Worm (Caenorhabditis elegans) whole organism, young adult: ENCODE measurements around the gene C24H11.1.

Experiments
- B0019.2 ChIP-seq: fragments of 200-800 bp; sonication (Bioruptor generic); conservative IDR thresholded peaks from 2 replicates; pipeline ENCODE4 v1.3.6; 2022; ENCODE audit warnings: missing genetic modification reagents, missing genetic modification characterization, missing compliant biosample characterization
- B0035.1 ChIP-seq: sonication (generic microtip); optimal IDR thresholded peaks from 2 replicates; lab custom pipeline; 2016; ENCODE audit warnings: missing genetic modification characterization, mild to moderate bottlenecking, missing compliant biosample characterization, missing genotype, missing genetic modification reagents
- C17E4.6 ChIP-seq: fragments of 200-800 bp; sonication (Bioruptor generic); IDR thresholded peaks from 2 replicates; pipeline ENCODE4 v1.3.6; 2022; ENCODE audit warnings: missing genetic modification reagents, missing genetic modification characterization, missing compliant biosample characterization
- F22D6.2 ChIP-seq: sonication (generic microtip); optimal IDR thresholded peaks from 2 replicates; lab custom pipeline; 2016; ENCODE audit warnings: mild to moderate bottlenecking, missing genetic modification characterization, missing compliant biosample characterization
- F33H1.4 ChIP-seq: fragments of 200-800 bp; sonication (Bioruptor generic); IDR thresholded peaks from 2 replicates; pipeline ENCODE4 v1.3.6; 2022; ENCODE audit warnings: missing genetic modification reagents, missing genetic modification characterization, missing compliant biosample characterization
- F57A8.1 ChIP-seq: fragments of 200-800 bp; sonication (Bioruptor generic); optimal IDR thresholded peaks from 2 replicates; lab custom pipeline; 2018; ENCODE audit warnings: mild to moderate bottlenecking, missing genetic modification characterization, moderate library complexity, missing compliant biosample characterization
- F57C9.4 ChIP-seq: sonication (generic microtip); optimal IDR thresholded peaks from 2 replicates; lab custom pipeline; 2017; ENCODE audit warnings: mild to moderate bottlenecking, missing genetic modification characterization, missing compliant biosample characterization
- T07F8.4 ChIP-seq: sonication (generic microtip); optimal IDR thresholded peaks from 2 replicates; lab custom pipeline; 2016; ENCODE audit warnings: mild to moderate bottlenecking, missing genetic modification characterization, moderate library complexity, missing compliant biosample characterization
- Y67H2A.10 ChIP-seq: fragments of 200-800 bp; sonication (Bioruptor generic); conservative IDR thresholded peaks from 2 replicates; pipeline ENCODE4 v1.3.6; 2022; ENCODE audit warnings: missing genetic modification reagents, missing genetic modification characterization, missing compliant biosample characterization
- ZK185.1 ChIP-seq: sonication (generic microtip); optimal IDR thresholded peaks from 2 replicates; lab custom pipeline; 2016; ENCODE audit warnings: mild to moderate bottlenecking, missing genetic modification characterization, missing compliant biosample characterization; ENCODE audit not compliant: poor library complexity, severe bottlenecking
- aptf-2 ChIP-seq: fragments of 200-800 bp; sonication (Bioruptor generic); conservative IDR thresholded peaks from 2 replicates; pipeline ENCODE4 v1.3.6; 2022; ENCODE audit warnings: missing genetic modification reagents, missing genetic modification characterization, missing compliant biosample characterization
- attf-3 ChIP-seq: fragments of 200-800 bp; sonication (Bioruptor generic); conservative IDR thresholded peaks from 2 replicates; pipeline ENCODE4 v1.3.6; 2022; ENCODE audit warnings: missing genetic modification reagents, missing genetic modification characterization, missing compliant biosample characterization
- attf-5 ChIP-seq: fragments of 200-800 bp; sonication (Bioruptor generic); optimal IDR thresholded peaks from 2 replicates; lab custom pipeline; 2018; ENCODE audit warnings: mild to moderate bottlenecking, missing genetic modification characterization, missing compliant biosample characterization
- attf-6 ChIP-seq: fragments of 200-800 bp; sonication (Bioruptor generic); IDR thresholded peaks from 2 replicates; pipeline ENCODE4 v1.3.6; 2022; ENCODE audit warnings: missing genetic modification reagents, missing genetic modification characterization, missing compliant biosample characterization
- ccch-3 ChIP-seq: fragments of 200-800 bp; sonication (Bioruptor generic); optimal IDR thresholded peaks from 2 replicates; lab custom pipeline; 2018; ENCODE audit warnings: mild to moderate bottlenecking, missing genetic modification characterization, missing compliant biosample characterization
- ceh-100 ChIP-seq: fragments of 200-800 bp; sonication (Bioruptor generic); IDR thresholded peaks from 2 replicates; pipeline ENCODE4 v1.3.6; 2022; ENCODE audit warnings: missing genetic modification reagents, missing genetic modification characterization, missing compliant biosample characterization
- ceh-27 ChIP-seq: fragments of 200-800 bp; sonication (Bioruptor generic); optimal IDR thresholded peaks from 2 replicates; lab custom pipeline; 2018; ENCODE audit warnings: mild to moderate bottlenecking, missing genetic modification characterization, moderate library complexity, missing compliant biosample characterization
- ceh-40 ChIP-seq: fragments of 200-800 bp; sonication (Bioruptor generic); IDR thresholded peaks from 2 replicates; pipeline ENCODE4 v1.3.6; 2022; ENCODE audit warnings: missing genetic modification characterization, missing compliant biosample characterization
- ceh-79 ChIP-seq: sonication (generic microtip); optimal IDR thresholded peaks from 2 replicates; lab custom pipeline; 2017; ENCODE audit warnings: mild to moderate bottlenecking, missing genetic modification characterization, missing compliant biosample characterization
- ceh-91 ChIP-seq: fragments of 200-800 bp; sonication (Bioruptor generic); IDR thresholded peaks from 2 replicates; pipeline ENCODE4 v1.3.6; 2022; ENCODE audit warnings: missing genetic modification reagents, missing genetic modification characterization, missing compliant biosample characterization
- dox-1 ChIP-seq: fragments of 200-800 bp; sonication (Bioruptor generic); IDR thresholded peaks from 2 replicates; pipeline ENCODE4 v1.3.6; 2022; ENCODE audit warnings: missing genetic modification reagents, missing genetic modification characterization, missing compliant biosample characterization
- dpl-1 ChIP-seq: fragments of 150-350 bp; optimal IDR thresholded peaks from 2 replicates; lab custom pipeline; 2014; ENCODE audit warnings: missing biosample characterization, missing genetic modification reagents, missing genetic modification characterization
- efl-1 ChIP-seq: fragments of 150-350 bp; optimal IDR thresholded peaks from 2 replicates; lab custom pipeline; 2014; ENCODE audit warnings: missing biosample characterization, missing genetic modification reagents, missing genetic modification characterization
- ekl-4 ChIP-seq: fragments of 200-800 bp; sonication (Bioruptor generic); IDR thresholded peaks from 2 replicates; pipeline ENCODE4 v1.3.6; 2022; ENCODE audit warnings: missing genetic modification reagents, missing genetic modification characterization, missing compliant biosample characterization
- fkh-3 ChIP-seq: sonication (generic microtip); optimal IDR thresholded peaks from 2 replicates; lab custom pipeline; 2016; ENCODE audit warnings: mild to moderate bottlenecking, missing genetic modification characterization, missing compliant biosample characterization
- hmg-1.2 ChIP-seq: fragments of 200-800 bp; sonication (Bioruptor generic); IDR thresholded peaks from 2 replicates; pipeline ENCODE4 v1.3.6; 2022; ENCODE audit warnings: missing genetic modification reagents, missing genetic modification characterization, missing compliant biosample characterization
- hmg-20 ChIP-seq: fragments of 200-800 bp; sonication (Bioruptor generic); IDR thresholded peaks from 2 replicates; pipeline ENCODE4 v1.3.6; 2022; ENCODE audit warnings: missing genetic modification reagents, missing genetic modification characterization, missing compliant biosample characterization
- hsf-1 ChIP-seq: fragments of 200-800 bp; sonication (Bioruptor generic); IDR thresholded peaks from 2 replicates; pipeline ENCODE4 v1.3.6; 2022; ENCODE audit warnings: missing genetic modification reagents, missing genetic modification characterization, missing compliant biosample characterization
- let-526 ChIP-seq: fragments of 200-800 bp; sonication (Bioruptor generic); IDR thresholded peaks from 2 replicates; pipeline ENCODE4 v1.3.6; 2022; ENCODE audit warnings: missing genetic modification reagents, missing genetic modification characterization, missing compliant biosample characterization
- lin-40 ChIP-seq: sonication (generic microtip); optimal IDR thresholded peaks from 2 replicates; lab custom pipeline; 2016; ENCODE audit warnings: missing genetic modification characterization, mild to moderate bottlenecking, missing compliant biosample characterization, missing genotype, missing genetic modification reagents
- lir-1 ChIP-seq: fragments of 200-800 bp; sonication (Bioruptor generic); conservative IDR thresholded peaks from 2 replicates; pipeline ENCODE4 v1.3.6; 2022; ENCODE audit warnings: missing genetic modification reagents, missing genetic modification characterization, missing compliant biosample characterization
- lsl-1 ChIP-seq: fragments of 200-800 bp; sonication (Bioruptor generic); optimal IDR thresholded peaks from 2 replicates; lab custom pipeline; 2018; ENCODE audit warnings: mild to moderate bottlenecking, missing genetic modification characterization, moderate library complexity, missing compliant biosample characterization
- madf-10 ChIP-seq: sonication (generic microtip); optimal IDR thresholded peaks from 2 replicates; lab custom pipeline; 2016; ENCODE audit warnings: mild to moderate bottlenecking, missing genetic modification characterization, missing compliant biosample characterization
- madf-6 ChIP-seq: fragments of 200-800 bp; sonication (Bioruptor generic); IDR thresholded peaks from 2 replicates; pipeline ENCODE4 v1.3.6; 2022; ENCODE audit warnings: missing genetic modification reagents, missing genetic modification characterization, missing compliant biosample characterization
- mcd-1 ChIP-seq: fragments of 200-800 bp; sonication (Bioruptor generic); IDR thresholded peaks from 2 replicates; pipeline ENCODE4 v1.3.6; 2022; ENCODE audit warnings: missing genetic modification reagents, missing genetic modification characterization, missing compliant biosample characterization
- mxl-1 ChIP-seq: sonication (generic microtip); optimal IDR thresholded peaks from 2 replicates; lab custom pipeline; 2016; ENCODE audit warnings: missing genetic modification characterization, missing compliant biosample characterization
- pbrm-1 ChIP-seq: fragments of 200-800 bp; sonication (Bioruptor generic); IDR thresholded peaks from 2 replicates; pipeline ENCODE4 v1.3.6; 2022; ENCODE audit warnings: missing genetic modification reagents, missing genetic modification characterization, missing compliant biosample characterization
- pha-4 ChIP-seq: fragments of 150-350 bp; sonication (generic microtip); optimal IDR thresholded peaks from 2 replicates; lab custom pipeline; 2014; ENCODE audit warnings: missing biosample characterization, missing genetic modification reagents, missing genetic modification characterization
- repo-1 ChIP-seq: sonication (generic microtip); optimal IDR thresholded peaks from 2 replicates; lab custom pipeline; 2017; ENCODE audit warnings: mild to moderate bottlenecking, missing genetic modification characterization, missing compliant biosample characterization
- snpc-1.1 ChIP-seq: sonication (generic microtip); optimal IDR thresholded peaks from 2 replicates; lab custom pipeline; 2017; ENCODE audit warnings: missing genetic modification characterization, mild to moderate bottlenecking, missing compliant biosample characterization, antibody characterized with exemption, moderate library complexity, missing genotype, missing genetic modification reagents; ENCODE audit not compliant: insufficient read depth
- snpc-1.3 ChIP-seq: sonication (generic microtip); optimal IDR thresholded peaks from 2 replicates; lab custom pipeline; 2017; ENCODE audit warnings: missing genetic modification characterization, mild to moderate bottlenecking, missing compliant biosample characterization, antibody characterized with exemption, moderate library complexity, missing genotype, missing genetic modification reagents; ENCODE audit not compliant: insufficient read depth
- snpc-3.4 ChIP-seq: sonication (generic microtip); optimal IDR thresholded peaks from 2 replicates; lab custom pipeline; 2017; ENCODE audit warnings: missing genetic modification characterization, mild to moderate bottlenecking, missing compliant biosample characterization, antibody characterized with exemption, moderate library complexity, missing genotype, missing genetic modification reagents
- somi-1 ChIP-seq: fragments of 200-800 bp; sonication (Bioruptor generic); optimal IDR thresholded peaks from 2 replicates; lab custom pipeline; 2018; ENCODE audit warnings: mild to moderate bottlenecking, missing genetic modification characterization, missing compliant biosample characterization
- tbx-9 ChIP-seq: sonication (generic microtip); optimal IDR thresholded peaks from 2 replicates; lab custom pipeline; 2016; ENCODE audit warnings: borderline replicate concordance, missing genetic modification characterization, inconsistent platforms, missing compliant biosample characterization
- ztf-25 ChIP-seq: fragments of 200-800 bp; sonication (Bioruptor generic); IDR thresholded peaks from 2 replicates; pipeline ENCODE4 v1.3.6; 2022; ENCODE audit warnings: missing genetic modification reagents, missing genetic modification characterization, missing compliant biosample characterization
- ztf-6 ChIP-seq: fragments of 200-800 bp; sonication (Bioruptor generic); IDR thresholded peaks from 2 replicates; pipeline ENCODE4 v1.3.6; 2022; ENCODE audit warnings: missing genetic modification reagents, missing genetic modification characterization, missing compliant biosample characterization

The C24H11.1 gene

ce11 chrIII:11825654-11826053 lies 38.2 kb downstream of the C24H11.1 start (continued):
- TF ChIP-seq lin-40 (tag; lab: Kevin White, UChicago) = peak; percentile 14
- TF ChIP-seq repo-1 (tag; lab: Kevin White, UChicago) = no peak
- no peak for TF ChIP-seq hmg-20
- TF ChIP-seq dox-1 (GFP tag; lab: Robert Waterston, UW) = peak; percentile 50; the same call in 1 of the 2 replicates
- TF ChIP-seq dpl-1 = peak; percentile 8
- TF ChIP-seq B0035.1 (tag; lab: Kevin White, UChicago) = no peak
- TF ChIP-seq attf-3 (GFP tag; lab: Robert Waterston, UW) = no peak
- TF ChIP-seq F33H1.4 (GFP tag; lab: Robert Waterston, UW) = no peak
- no peak for TF ChIP-seq T07F8.4
- no peak for TF ChIP-seq ccch-3
- peak; percentile 63 for TF ChIP-seq efl-1 (GFP tag; lab: Kevin White, UChicago)
- TF ChIP-seq madf-10 (tag; lab: Kevin White, UChicago) = no peak
- no peak for TF ChIP-seq B0019.2
- no peak for TF ChIP-seq ztf-6 (GFP tag; lab: Robert Waterston, UW)
- TF ChIP-seq attf-6 (GFP tag; lab: Robert Waterston, UW) = no peak
- no peak for TF ChIP-seq mxl-1
- no peak for TF ChIP-seq F57C9.4 (tag; lab: Kevin White, UChicago)
- no peak for TF ChIP-seq F22D6.2
- no peak for TF ChIP-seq somi-1 (GFP tag; lab: Kevin White, UChicago)
- peak; percentile 70 for TF ChIP-seq ceh-100
- no peak for TF ChIP-seq pha-4 (tag; lab: Kevin White, UChicago)
- peak; percentile 55 for TF ChIP-seq ceh-27 (GFP tag; lab: Kevin White, UChicago)
- no peak for TF ChIP-seq ZK185.1 (tag; lab: Kevin White, UChicago)
- no peak for TF ChIP-seq F57A8.1 (GFP tag; lab: Kevin White, UChicago)
- TF ChIP-seq pbrm-1 (GFP tag; lab: Robert Waterston, UW) = peak; percentile 33; the same call in 1 of the 2 replicates
- TF ChIP-seq ceh-91 (GFP tag; lab: Robert Waterston, UW) = no peak
- no peak for TF ChIP-seq let-526 (GFP tag; lab: Robert Waterston, UW)
- no peak for TF ChIP-seq lir-1 (GFP tag; lab: Robert Waterston, UW)
- no peak for TF ChIP-seq fkh-3
- TF ChIP-seq tbx-9 (tag; lab: Kevin White, UChicago) = no peak
- no peak for TF ChIP-seq snpc-1.1 (tag; lab: Kevin White, UChicago)
- TF ChIP-seq snpc-3.4 (tag; lab: Kevin White, UChicago) = no peak
- TF ChIP-seq C17E4.6 = no peak
- no peak for TF ChIP-seq ceh-40 (GFP tag; lab: Robert Waterston, UW)
- TF ChIP-seq madf-6 (GFP tag; lab: Robert Waterston, UW) = peak; percentile 53; the same call in 1 of the 2 replicates
- no peak for TF ChIP-seq ceh-79 (tag; lab: Kevin White, UChicago)
- TF ChIP-seq mcd-1 (GFP tag; lab: Robert Waterston, UW) = peak; percentile 91
- TF ChIP-seq attf-5 = peak; percentile 76
- TF ChIP-seq Y67H2A.10 (GFP tag; lab: Robert Waterston, UW) = no peak
- TF ChIP-seq ekl-4 (GFP tag; lab: Robert Waterston, UW) = no peak
- TF ChIP-seq aptf-2 (GFP tag; lab: Robert Waterston, UW) = no peak
- no peak for TF ChIP-seq snpc-1.3 (tag; lab: Kevin White, UChicago)
- peak; percentile 15 for TF ChIP-seq lsl-1 (GFP tag; lab: Kevin White, UChicago)
- TF ChIP-seq hsf-1 (GFP tag; lab: Robert Waterston, UW) = peak; percentile 64; the same call in 1 of the 2 replicates
- TF ChIP-seq ztf-25 = no peak
- TF ChIP-seq hmg-1.2 (GFP tag; lab: Robert Waterston, UW) = peak; percentile 22; the same call in 1 of the 2 replicates
